Worm (Caenorhabditis elegans) whole organism, late embryonic: ENCODE results near the gene K10H10.10.

Source experiments
- ama-1 ChIP-seq: fragments of 150-350 bp; optimal IDR thresholded peaks from 2 replicates; lab custom pipeline; 2014
- ceh-14 ChIP-seq: sonication (generic microtip); optimal IDR thresholded peaks from 2 replicates; lab custom pipeline; 2016; ENCODE audit warnings: missing genotype, missing genetic modification characterization, missing compliant biosample characterization
- ceh-24 ChIP-seq: sonication (generic microtip); optimal IDR thresholded peaks from 2 replicates; lab custom pipeline; 2016; ENCODE audit warnings: mild to moderate bottlenecking, missing genetic modification characterization, missing compliant biosample characterization
- che-1 ChIP-seq: sonication (generic microtip); optimal IDR thresholded peaks from 2 replicates; lab custom pipeline; 2016; ENCODE audit warnings: mild to moderate bottlenecking, missing genetic modification characterization, missing compliant biosample characterization
- eyg-1 ChIP-seq: sonication (generic microtip); optimal IDR thresholded peaks from 2 replicates; lab custom pipeline; 2016; ENCODE audit warnings: missing genotype, missing genetic modification characterization, missing compliant biosample characterization
- hlh-13 ChIP-seq: fragments of 200-800 bp; sonication (Bioruptor generic); optimal IDR thresholded peaks from 2 replicates; lab custom pipeline; 2018; ENCODE audit warnings: mild to moderate bottlenecking, missing genetic modification characterization, missing compliant biosample characterization
- nfya-1 ChIP-seq: sonication (generic microtip); optimal IDR thresholded peaks from 2 replicates; lab custom pipeline; 2017; ENCODE audit warnings: missing genetic modification characterization, mild to moderate bottlenecking, missing compliant biosample characterization, antibody characterized with exemption, moderate library complexity
- pax-1 ChIP-seq: fragments of 150-350 bp; optimal IDR thresholded peaks from 2 replicates; lab custom pipeline; 2014; ENCODE audit warnings: missing biosample characterization, missing genetic modification characterization
- pha-2 ChIP-seq: sonication (generic microtip); optimal IDR thresholded peaks from 2 replicates; lab custom pipeline; 2017; ENCODE audit warnings: mild to moderate bottlenecking, missing genetic modification characterization, missing compliant biosample characterization
- rnt-1 ChIP-seq: sonication (generic microtip); optimal IDR thresholded peaks from 2 replicates; lab custom pipeline; 2016; ENCODE audit warnings: missing genetic modification characterization, missing compliant biosample characterization
- tbx-2 ChIP-seq: sonication (generic microtip); optimal IDR thresholded peaks from 2 replicates; lab custom pipeline; 2016; ENCODE audit warnings: missing genetic modification characterization, missing compliant biosample characterization
- ttx-3 ChIP-seq: sonication (generic microtip); optimal IDR thresholded peaks from 2 replicates; lab custom pipeline; 2016; ENCODE audit warnings: missing genetic modification reagents, missing genetic modification characterization, missing compliant biosample characterization

- TF ChIP-seq ceh-24 (tag; lab: Kevin White, UChicago) = no peak
- TF ChIP-seq pax-1 (tag; lab: Kevin White, UChicago) = no peak
- no peak for TF ChIP-seq ceh-14 (tag; lab: Kevin White, UChicago)
- TF ChIP-seq eyg-1 (tag; lab: Kevin White, UChicago) = no peak
- TF ChIP-seq rnt-1 = no peak
- no peak for TF ChIP-seq che-1
- TF ChIP-seq ttx-3 = no peak
- TF ChIP-seq tbx-2 (tag; lab: Kevin White, UChicago) = no peak
- TF ChIP-seq hlh-13 (GFP tag; lab: Kevin White, UChicago) = no peak
- TF ChIP-seq ama-1 = no peak
- TF ChIP-seq pha-2 (tag; lab: Kevin White, UChicago) = no peak
- no peak for TF ChIP-seq nfya-1
Measured at ce11 chrII:14523070-14523572, 15.6 kb downstream of the K10H10.10 start, which contains the start of gene btb-20.
